Worm (Caenorhabditis elegans) whole organism, L2 larva: ENCODE data around the gene glp-1.

ENCODE experiments used
- skn-1 ChIP-seq: sonication (generic microtip); optimal IDR thresholded peaks from 2 replicates; lab custom pipeline; 2017; ENCODE audit warnings: missing biosample characterization, missing genetic modification characterization
- unc-62 ChIP-seq: fragments of 150-350 bp; optimal IDR thresholded peaks from 2 replicates; lab custom pipeline; 2014; ENCODE audit warnings: missing biosample characterization, missing genetic modification reagents, missing genetic modification characterization

ce11 chrIII:9118314-9118850 is 26.3 kb downstream of the glp-1 start, which contains the start of gene grl-11:
- TF ChIP-seq skn-1 (no peak), unc-62 (no peak)
